Fruit fly (Drosophila melanogaster): Measurements from ENCODE around the gene CG1695.

The CG1695 gene

DNA sequence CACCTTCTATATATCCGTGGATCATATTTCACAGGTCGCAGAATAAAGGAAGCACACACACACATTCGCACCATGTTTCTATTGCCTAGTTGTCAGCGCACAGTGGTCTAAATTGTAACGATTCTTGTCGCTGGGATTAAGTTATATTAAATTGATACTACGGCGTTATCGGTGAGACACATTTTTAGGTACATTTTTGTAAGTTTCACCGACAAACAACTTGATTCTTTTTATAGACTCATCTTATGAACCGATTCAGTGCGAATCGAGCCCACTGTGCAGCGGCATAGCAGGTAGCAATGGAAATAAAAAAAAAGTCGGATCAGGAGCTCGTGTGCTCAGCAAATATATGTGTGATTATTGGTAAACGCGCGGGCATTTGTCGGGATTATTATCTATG lies 46.6 kb downstream of the CG1695 start (continued):
- TF ChIP-seq Antp (GFP tag; optimal IDR thresholded peaks at IDR 0.05), result no peak
- TF ChIP-seq pzg (GFP tag; optimal IDR thresholded peaks at IDR 0.05), result no peak
- TF ChIP-seq Hr78 (GFP tag; optimal IDR thresholded peaks at IDR 0.05), result no peak
- TF ChIP-seq CG17361 (GFP tag; IDR thresholded peaks at IDR 0.05), result no peak
- no peak for TF ChIP-seq cad (GFP tag; optimal IDR thresholded peaks at IDR 0.05)
- TF ChIP-seq ind (GFP tag; optimal IDR thresholded peaks at IDR 0.05), result peak; percentile 76
- TF ChIP-seq Med (GFP tag), result peak; percentile 97
- TF ChIP-seq ems (GFP tag; optimal IDR thresholded peaks at IDR 0.05), result peak; percentile 73
- TF ChIP-seq CG7271 (tag; optimal IDR thresholded peaks at IDR 0.05), result peak; percentile 37
- no peak for TF ChIP-seq CG9215 (GFP tag; IDR thresholded peaks at IDR 0.05)
- no peak for TF ChIP-seq Doc2 (GFP tag; IDR thresholded peaks at IDR 0.05)
- TF ChIP-seq CG1647 (GFP tag; optimal IDR thresholded peaks at IDR 0.05), result peak; percentile 64
- peak; percentile 74 for TF ChIP-seq fd96Cb (tag; optimal IDR thresholded peaks at IDR 0.05)
- no peak for TF ChIP-seq kah (GFP tag; optimal IDR thresholded peaks at IDR 0.05)
- TF ChIP-seq luna (GFP tag; optimal IDR thresholded peaks at IDR 0.05), result peak; percentile 46
- peak; percentile 62; the same call in 1 of the 2 replicates for TF ChIP-seq aop (GFP tag; IDR thresholded peaks at IDR 0.05)
- TF ChIP-seq Gsc (GFP tag; IDR thresholded peaks at IDR 0.05), result no peak
- peak; percentile 76 for TF ChIP-seq CG17328 (GFP tag; IDR thresholded peaks at IDR 0.05)
- TF ChIP-seq ftz-f1 (GFP tag; optimal IDR thresholded peaks at IDR 0.05), result no peak
- peak; percentile 84 for TF ChIP-seq lilli (GFP tag; optimal IDR thresholded peaks at IDR 0.05)
- TF ChIP-seq CG15011 (GFP tag; optimal IDR thresholded peaks at IDR 0.05), result no peak
- peak; percentile 48 for TF ChIP-seq CG17802 (tag; optimal IDR thresholded peaks at IDR 0.05)
- TF ChIP-seq br (optimal IDR thresholded peaks at IDR 0.05), result no peak
- TF ChIP-seq CG12744 (GFP tag; optimal IDR thresholded peaks at IDR 0.05), result peak; percentile 56
- peak; percentile 35 for TF ChIP-seq CG10565 (GFP tag; optimal IDR thresholded peaks at IDR 0.05)
- no peak for TF ChIP-seq CG12769 (tag; optimal IDR thresholded peaks at IDR 0.05)
- TF ChIP-seq zfh1 (GFP tag; IDR thresholded peaks at IDR 0.05), result peak; percentile 64; the same call in 1 of the 3 replicates
- TF ChIP-seq Atf-2 (GFP tag; optimal IDR thresholded peaks at IDR 0.05), result peak; percentile 68
- TF ChIP-seq unpg (GFP tag; optimal IDR thresholded peaks at IDR 0.05), result peak; percentile 85
- peak; percentile 29 for TF ChIP-seq btn (GFP tag; optimal IDR thresholded peaks at IDR 0.05)
- no peak for TF ChIP-seq CG4328 (GFP tag; optimal IDR thresholded peaks at IDR 0.05)
- TF ChIP-seq fd64A (GFP tag; optimal IDR thresholded peaks at IDR 0.05), result no peak
- no peak for TF ChIP-seq CG8478 (optimal IDR thresholded peaks at IDR 0.05)
- no peak for TF ChIP-seq CG33557 (GFP tag; optimal IDR thresholded peaks at IDR 0.05)
- peak; percentile 61 for TF ChIP-seq Mes4 (GFP tag; optimal IDR thresholded peaks at IDR 0.05)
- TF ChIP-seq fu2 (GFP tag; optimal IDR thresholded peaks at IDR 0.05), result peak; percentile 51
- no peak for TF ChIP-seq sr (GFP tag; IDR thresholded peaks at IDR 0.05)
- no peak for TF ChIP-seq CG8765 (GFP tag; IDR thresholded peaks at IDR 0.05)
- TF ChIP-seq ttk (GFP tag; IDR thresholded peaks at IDR 0.05), result no peak
- TF ChIP-seq Hsf (GFP tag; optimal IDR thresholded peaks at IDR 0.05), result peak; percentile 76
- TF ChIP-seq CG9437 (GFP tag; optimal IDR thresholded peaks at IDR 0.05), result peak; percentile 54
- TF ChIP-seq CG30020 (tag; optimal IDR thresholded peaks at IDR 0.05), result no peak
- no peak for TF ChIP-seq eve (GFP tag; optimal IDR thresholded peaks at IDR 0.05)
- TF ChIP-seq Atf6 (GFP tag; IDR thresholded peaks at IDR 0.05), result peak; percentile 77
- peak; percentile 24 for TF ChIP-seq CG2116 (GFP tag; optimal IDR thresholded peaks at IDR 0.05)
- no peak for TF ChIP-seq CG10267 (tag; optimal IDR thresholded peaks at IDR 0.05)
- TF ChIP-seq wek (GFP tag; optimal IDR thresholded peaks at IDR 0.05), result peak; percentile 19
- TF ChIP-seq CG18262 (tag; optimal IDR thresholded peaks at IDR 0.05), result no peak
- no peak for TF ChIP-seq Nf-YC (tag; optimal IDR thresholded peaks at IDR 0.05)
- TF ChIP-seq pnt (GFP tag; optimal IDR thresholded peaks at IDR 0.05), result no peak
- peak; percentile 83 for TF ChIP-seq ken (GFP tag; IDR thresholded peaks at IDR 0.05)
- 0 out of 2 replicates have a peak, but pooled peaks have one; percentile 27 for TF ChIP-seq Nf-YA (GFP tag; IDR thresholded peaks at IDR 0.05)
- peak; percentile 58; the same call in 1 of the 3 replicates for TF ChIP-seq CG7357 (GFP tag; IDR thresholded peaks at IDR 0.05)

Data from whole organism, embryonic.